Fruit fly (Drosophila melanogaster) whole organism: Measurements from ENCODE around the gene CG9004.

Experiments
- CG8478 ChIP-seq: fragments of >200 bp; optimal IDR thresholded peaks from 2 replicates; lab custom pipeline; 2018; ENCODE audit warnings: inconsistent platforms
- Dll ChIP-seq: fragments of >200 bp; optimal IDR thresholded peaks from 2 replicates; lab custom pipeline; 2017
- EcR ChIP-seq, 2 experiments: fragments of >200 bp; optimal IDR thresholded peaks; 2 replicates each; lab custom pipeline; 2017; ENCODE audit warnings: missing biosample characterization in 2 of 2, missing genetic modification characterization in 2 of 2, missing genetic modification reagents in 2 of 2
- pan ChIP-seq: fragments of >200 bp; optimal IDR thresholded peaks from 2 replicates; lab custom pipeline; 2017
- psq ChIP-seq: fragments of >200 bp; optimal IDR thresholded peaks from 2 replicates; lab custom pipeline; 2017
- usp ChIP-seq: fragments of >200 bp; optimal IDR thresholded peaks from 2 replicates; lab custom pipeline; 2017; ENCODE audit warnings: missing biosample characterization, missing genetic modification characterization, mixed read lengths

CG9004 gene

dm6 chr3L:2373421-2374043, at the start of gene CG9004, which contains the start of gene mRpL23:
Gene CG9004 (plus strand): TSS chr3L:2373728.
Gene mRpL23 (minus strand): TSS chr3L:2373704.
- TF ChIP-seq EcR (GFP tag; optimal IDR thresholded peaks at IDR 0.05; lab: Kevin White, UChicago) (no peak), pan (lab: Kevin White, UChicago) (no peak), CG8478 (no peak), Dll (lab: Kevin White, UChicago) (no peak), usp (GFP tag; lab: Kevin White, UChicago) (no peak), psq (lab: Kevin White, UChicago) (no peak)

DNA sequence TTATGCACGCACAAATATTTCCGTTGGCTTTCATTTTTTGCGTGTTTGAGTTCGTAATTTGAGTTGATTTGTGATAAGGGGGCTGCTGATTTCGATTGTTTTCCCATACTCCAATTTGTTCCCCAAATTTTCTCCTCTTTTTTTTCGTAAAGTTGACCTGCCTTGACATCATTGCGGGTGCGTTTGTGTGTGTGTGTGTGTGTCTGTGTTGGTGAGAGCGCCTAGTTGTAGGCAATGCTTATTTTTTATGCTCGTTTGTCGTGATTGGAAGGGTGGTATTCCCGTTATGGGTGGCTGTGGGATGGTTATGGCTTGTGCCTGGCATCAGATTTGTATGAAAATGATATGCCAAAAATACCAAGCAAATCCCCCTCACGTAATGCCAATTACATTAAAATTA, 48.3 kb upstream of the CG9004 start:
- no peak for TF ChIP-seq EcR (GFP tag; optimal IDR thresholded peaks at IDR 0.05; lab: Kevin White, UChicago)
- no peak for TF ChIP-seq usp (GFP tag; lab: Kevin White, UChicago)
- no peak for TF ChIP-seq CG8478
- TF ChIP-seq psq (lab: Kevin White, UChicago), result no peak
- no peak for TF ChIP-seq Dll (lab: Kevin White, UChicago)
- TF ChIP-seq pan (lab: Kevin White, UChicago), result no peak

DNA sequence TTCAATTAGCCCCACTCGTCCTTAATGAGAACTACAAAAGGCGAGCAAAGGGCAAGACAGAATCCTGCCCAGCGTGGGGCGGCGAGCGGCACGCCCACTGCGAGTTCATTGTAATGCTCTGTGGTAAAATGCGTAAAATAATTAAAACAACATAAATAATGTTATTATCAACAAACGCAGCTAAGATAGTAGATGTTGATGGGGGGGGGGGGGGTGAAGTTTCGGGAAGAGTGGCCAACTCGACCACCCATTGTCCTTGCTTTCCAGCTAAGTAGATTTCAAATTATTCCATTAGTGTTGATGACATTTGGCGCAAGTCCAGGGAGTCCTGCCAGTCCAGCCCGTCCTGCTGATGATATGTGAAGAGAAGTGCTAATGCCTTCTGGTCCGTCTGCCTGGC, 44.7 kb upstream of the CG9004 start:
- TF ChIP-seq EcR (GFP tag; optimal IDR thresholded peaks at IDR 0.05; lab: Kevin White, UChicago) (no peak), pan (lab: Kevin White, UChicago) (no peak)

DNA sequence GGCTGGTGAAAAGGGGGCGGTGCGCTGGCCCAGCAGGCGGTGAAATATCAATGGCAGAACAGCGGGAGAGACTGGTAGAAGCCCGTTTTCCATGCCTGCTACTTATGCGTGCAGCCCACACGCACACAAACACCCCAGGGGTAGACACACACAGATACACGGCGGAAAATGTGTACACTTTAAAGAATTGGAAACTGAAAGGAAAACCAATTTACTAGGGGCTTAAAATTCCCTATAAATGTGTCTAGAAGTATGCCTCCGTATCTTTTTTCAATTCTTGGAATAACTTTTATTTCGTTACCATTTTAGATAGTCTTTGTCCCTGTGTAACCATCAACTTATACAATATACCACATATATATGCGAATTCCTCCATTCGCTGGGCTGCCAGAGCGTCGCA, 41.3 kb upstream of the CG9004 start:
- TF ChIP-seq psq (lab: Kevin White, UChicago) (no peak), usp (GFP tag; lab: Kevin White, UChicago) (no peak), CG8478 (no peak), EcR (GFP tag; optimal IDR thresholded peaks at IDR 0.05; lab: Kevin White, UChicago) (no peak), pan (lab: Kevin White, UChicago) (no peak), Dll (lab: Kevin White, UChicago) (no peak)

DNA sequence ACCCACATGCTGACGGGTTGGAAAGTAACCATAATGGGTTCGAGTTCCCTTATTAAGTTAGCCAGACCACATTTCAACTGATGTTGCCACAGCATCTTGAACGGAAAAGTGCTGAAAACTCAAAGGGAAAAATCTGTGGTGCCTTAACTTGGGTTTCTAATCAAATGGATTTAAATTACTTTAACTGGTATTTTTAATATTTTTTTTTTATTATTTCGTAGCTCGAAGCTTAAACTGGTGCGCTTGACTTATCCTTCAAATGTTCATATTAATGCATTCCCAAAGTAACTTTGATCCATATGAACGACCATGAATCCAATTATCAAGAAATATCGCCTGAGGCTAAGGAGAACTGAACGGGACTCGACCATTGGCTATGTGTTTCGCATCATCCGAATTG, 13.3 kb upstream of the CG9004 start, which contains the start of gene CG13801:
Gene CG13801 (plus strand): TSS at position 301 of the 400 bp plus-strand sequence.
- no peak for TF ChIP-seq CG8478
- TF ChIP-seq EcR (GFP tag; optimal IDR thresholded peaks at IDR 0.05; lab: Kevin White, UChicago), result no peak

DNA sequence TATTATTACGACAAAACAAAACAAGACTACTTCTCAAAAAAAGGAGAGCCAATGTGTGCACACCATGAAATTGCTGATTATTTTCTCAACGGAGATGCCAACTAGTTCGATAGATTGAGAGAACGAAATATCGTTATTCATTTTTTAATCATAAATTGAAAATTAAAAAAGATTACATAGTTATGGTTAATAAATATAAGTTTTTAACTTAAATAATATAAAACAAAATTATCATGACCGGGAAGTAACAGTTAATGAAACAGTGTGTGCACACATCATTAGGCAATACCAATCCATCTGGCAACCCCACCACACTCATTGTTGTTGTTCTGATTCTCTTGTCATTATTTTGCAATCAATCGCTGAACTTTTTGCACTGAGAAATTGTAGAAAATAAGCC, 1.6 kb upstream of the CG9004 start, which contains the start of the genes CG1317 and CG8993:
Gene CG1317 (minus strand): TSS at position 58 of the 400 bp plus-strand sequence.
Gene CG8993 (plus strand): TSS at position 318 of the 400 bp plus-strand sequence.
- no peak for TF ChIP-seq CG8478
- no peak for TF ChIP-seq Dll (lab: Kevin White, UChicago)
- no peak for TF ChIP-seq pan (lab: Kevin White, UChicago)
- TF ChIP-seq EcR (GFP tag; optimal IDR thresholded peaks at IDR 0.05; lab: Kevin White, UChicago), result no peak
- TF ChIP-seq usp (GFP tag; lab: Kevin White, UChicago), result no peak
- TF ChIP-seq psq (lab: Kevin White, UChicago), result no peak

- TF ChIP-seq psq (lab: Kevin White, UChicago) (no peak), CG8478 (no peak), EcR (GFP tag; optimal IDR thresholded peaks at IDR 0.05; lab: Kevin White, UChicago) (no peak), Dll (lab: Kevin White, UChicago) (no peak), usp (GFP tag; lab: Kevin White, UChicago) (no peak), pan (lab: Kevin White, UChicago) (no peak)
Observed at dm6 chr3L:2377114-2377783, 3.7 kb downstream of the CG9004 start, which contains the start of the genes CG15877 and Svil. Gene CG15877 (minus strand): TSS chr3L:2377556. Gene Svil (plus strand): TSS chr3L:2377655.

DNA sequence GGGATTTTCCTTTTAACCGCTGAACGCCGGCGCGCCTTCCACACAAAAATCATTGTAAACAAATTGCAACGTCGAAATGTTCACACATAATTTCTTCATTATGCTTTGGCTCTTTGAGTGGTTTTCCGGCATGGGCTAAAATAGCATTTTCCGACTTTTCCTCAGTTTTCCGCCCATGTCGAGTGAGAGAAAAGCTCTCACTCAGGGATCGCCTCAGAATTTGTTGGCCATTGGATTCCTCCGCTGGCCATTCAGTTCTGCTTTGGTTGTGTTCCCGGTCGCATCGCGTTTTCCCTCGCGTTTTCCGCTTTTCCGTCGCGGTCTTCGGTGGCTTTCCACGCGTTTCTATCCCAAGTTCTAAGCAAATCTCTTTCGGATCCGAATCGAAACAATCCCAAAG, 5.0 kb downstream of the CG9004 start:
- no peak for TF ChIP-seq EcR (GFP tag; optimal IDR thresholded peaks at IDR 0.05; lab: Kevin White, UChicago)
- TF ChIP-seq Dll (lab: Kevin White, UChicago), result no peak

DNA sequence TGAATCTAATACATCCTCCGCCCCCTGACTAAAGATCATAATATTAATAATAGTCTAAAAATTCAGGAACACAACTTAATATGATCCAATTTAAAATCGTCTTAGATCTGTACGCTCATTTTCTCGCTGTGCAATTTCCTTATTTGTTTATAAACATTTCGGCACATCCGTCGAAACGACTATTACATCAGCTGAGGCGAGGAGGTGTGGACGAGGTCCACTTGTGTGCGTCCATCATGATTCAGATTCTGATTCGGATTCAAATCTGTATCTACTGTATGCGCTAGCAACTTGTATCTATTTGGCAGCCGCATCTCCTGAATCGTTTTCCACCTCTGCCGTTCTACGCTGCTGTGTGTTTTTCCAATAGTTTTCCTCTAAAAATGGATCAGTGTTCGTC, 5.9 kb downstream of the CG9004 start:
- TF ChIP-seq Dll (lab: Kevin White, UChicago) (no peak), usp (GFP tag; lab: Kevin White, UChicago) (no peak), CG8478 (no peak), pan (lab: Kevin White, UChicago) (no peak), psq (lab: Kevin White, UChicago) (no peak), EcR (GFP tag; optimal IDR thresholded peaks at IDR 0.05; lab: Kevin White, UChicago) (no peak)

DNA sequence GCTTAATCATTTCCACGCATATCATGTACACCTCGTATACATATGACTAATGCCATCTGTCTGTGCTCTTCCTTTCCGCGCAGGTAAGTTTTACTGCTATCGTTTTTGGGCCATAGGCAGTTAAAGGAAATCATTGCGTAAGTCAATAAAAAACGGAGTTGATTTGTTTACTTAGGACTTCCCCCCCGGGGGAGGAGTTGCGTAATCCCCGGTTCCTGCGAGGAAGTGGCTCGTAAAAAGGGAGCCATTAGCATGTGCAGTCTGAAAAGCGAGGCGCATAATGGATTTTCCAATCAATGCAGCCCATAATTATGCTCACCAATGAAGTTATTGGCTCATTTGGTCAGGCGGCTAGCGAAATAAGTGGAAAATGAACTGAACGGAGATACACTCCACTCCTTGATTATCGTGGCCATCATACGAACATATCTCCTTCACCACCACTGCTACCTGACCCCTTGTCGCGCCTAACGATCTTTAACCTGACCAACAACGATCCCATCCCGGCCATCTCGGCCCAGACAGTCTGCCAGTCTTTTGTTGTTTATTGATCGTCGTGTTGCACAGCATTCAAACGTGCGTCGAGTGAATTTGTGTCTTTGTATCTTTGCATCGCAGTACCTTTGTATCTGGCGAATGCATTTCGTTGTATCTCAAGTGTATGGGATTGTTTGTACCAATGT, 11.9 kb downstream of the CG9004 start:
- TF ChIP-seq Dll (lab: Kevin White, UChicago) (no peak), EcR (GFP tag; optimal IDR thresholded peaks at IDR 0.05; lab: Kevin White, UChicago) (no peak), CG8478 (no peak), psq (lab: Kevin White, UChicago) (no peak), usp (GFP tag; lab: Kevin White, UChicago) (no peak), pan (lab: Kevin White, UChicago) (no peak)

dm6 chr3L:2386433-2386832, 12.9 kb downstream of the CG9004 start:
- TF ChIP-seq pan (lab: Kevin White, UChicago) (no peak), EcR (GFP tag; optimal IDR thresholded peaks at IDR 0.05; lab: Kevin White, UChicago) (no peak), CG8478 (no peak), Dll (lab: Kevin White, UChicago) (no peak), usp (GFP tag; lab: Kevin White, UChicago) (no peak), psq (lab: Kevin White, UChicago) (no peak)
